Worm (Caenorhabditis elegans) whole organism, early embryonic: Measurements from ENCODE around the gene srx-119.

ENCODE experiments used
- B0310.2 ChIP-seq: sonication (generic microtip); optimal IDR thresholded peaks from 2 replicates; lab custom pipeline; 2016; ENCODE audit warnings: mild to moderate bottlenecking, missing genetic modification characterization, missing compliant biosample characterization
- aly-1 ChIP-seq: sonication (generic microtip); optimal IDR thresholded peaks from 2 replicates; lab custom pipeline; 2016; ENCODE audit warnings: missing genetic modification characterization, missing compliant biosample characterization
- ama-1 ChIP-seq: fragments of 150-350 bp; optimal IDR thresholded peaks from 2 replicates; lab custom pipeline; 2014
- ceh-13 ChIP-seq: fragments of 200-800 bp; sonication (Bioruptor generic); optimal IDR thresholded peaks from 2 replicates; lab custom pipeline; 2018; ENCODE audit warnings: mild to moderate bottlenecking, missing genetic modification characterization, missing compliant biosample characterization
- ets-7 ChIP-seq: sonication (generic microtip); optimal IDR thresholded peaks from 2 replicates; lab custom pipeline; 2016; ENCODE audit warnings: missing genotype, missing genetic modification characterization, missing compliant biosample characterization
- hnd-1 ChIP-seq: sonication (generic microtip); optimal IDR thresholded peaks from 2 replicates; lab custom pipeline; 2016; ENCODE audit warnings: missing genetic modification characterization, missing compliant biosample characterization
- sea-1 ChIP-seq: fragments of 200-800 bp; sonication (Bioruptor generic); conservative IDR thresholded peaks from 2 replicates; pipeline ENCODE4 v1.3.6; 2022; ENCODE audit warnings: missing genetic modification characterization, missing compliant biosample characterization
- tra-4 ChIP-seq: sonication (generic microtip); optimal IDR thresholded peaks from 2 replicates; lab custom pipeline; 2017; ENCODE audit warnings: missing genetic modification characterization, missing compliant biosample characterization

- TF ChIP-seq B0310.2 (tag; lab: Kevin White, UChicago) (no peak), ets-7 (tag; lab: Kevin White, UChicago) (no peak), ama-1 (lab: Kevin White, UChicago) (no peak), tra-4 (tag; lab: Kevin White, UChicago) (no peak), aly-1 (tag; lab: Kevin White, UChicago) (no peak), ceh-13 (GFP tag; lab: Kevin White, UChicago) (no peak), sea-1 (no peak), hnd-1 (tag; lab: Kevin White, UChicago) (no peak)
Observed at ce11 chrII:12488810-12489209, 39.2 kb upstream of the srx-119 start.
